Fruit fly (Drosophila melanogaster) whole organism, larva: ENCODE data around the gene PGRP-SB1.

ENCODE experiments used
- noc ChIP-seq: fragments of 200-800 bp; sonication (Bioruptor generic); optimal IDR thresholded peaks from 3 replicates; lab custom pipeline; 2019; ENCODE audit warnings: missing biosample characterization, mild to moderate bottlenecking, missing genetic modification characterization, moderate library complexity

PGRP-SB1 gene

dm6 chr3L:16679492-16680120, 48.2 kb downstream of the PGRP-SB1 start:
- no peak for TF ChIP-seq noc
